6 worm cellular contexts compared by ENCODE assay signal in genomic region chrX:16289635-16290034, ce11.
TF ChIP-seq lines count a peak whose summit lies in the region.

No protein-coding gene starts in this region.

TF ChIP-seq in whole organism, L1 larva, 84 proteins besides CTCF, POLR2A, EP300 and RAD21:
- TF ChIP-seq snpc-4 (tag; optimal IDR thresholded peaks at IDR 0.05; lab: Kevin White, UChicago) (peak; percentile 91), zag-1 (tag; optimal IDR thresholded peaks at IDR 0.05; lab: Kevin White, UChicago) (no peak)
TF ChIP-seq in whole organism, L1 larva: peak in this region for 1.

TF ChIP-seq in whole organism, L2 larva, 48 proteins besides CTCF, POLR2A, EP300 and RAD21:
- TF ChIP-seq sma-9 (GFP tag; optimal IDR thresholded peaks at IDR 0.05; lab: Kevin White, UChicago): no peak
- TF ChIP-seq sma-9 (tag; optimal IDR thresholded peaks at IDR 0.05; lab: Kevin White, UChicago): no peak
- TF ChIP-seq snpc-4 (tag; optimal IDR thresholded peaks at IDR 0.05; lab: Kevin White, UChicago): peak; percentile 75

TF ChIP-seq in whole organism, L3 larva, 47 proteins besides CTCF, POLR2A, EP300 and RAD21:
- TF ChIP-seq snpc-4 (tag; optimal IDR thresholded peaks at IDR 0.05; lab: Kevin White, UChicago) (peak; percentile 81), pha-4 (tag; optimal IDR thresholded peaks at IDR 0.05; lab: Kevin White, UChicago) (no peak)

TF ChIP-seq in whole organism, L4 larva, 104 proteins besides CTCF, POLR2A, EP300 and RAD21:
- peak; percentile 33 for TF ChIP-seq snpc-4 (tag; optimal IDR thresholded peaks at IDR 0.05; lab: Kevin White, UChicago)
- no peak for TF ChIP-seq lin-1 (GFP tag; IDR thresholded peaks at IDR 0.05; lab: Robert Waterston, UW)
- no peak for TF ChIP-seq lsy-2 (tag; optimal IDR thresholded peaks at IDR 0.05; lab: Kevin White, UChicago)
- TF ChIP-seq Y48G9A.11 (GFP tag; IDR thresholded peaks at IDR 0.05; lab: Robert Waterston, UW): 0 out of 2 replicates have a peak, but pooled peaks have one; percentile 19
- peak; percentile 12 for TF ChIP-seq aha-1 (tag; lab: Kevin White, UChicago)

TF ChIP-seq in whole organism, mixed stage, embryonic, 35 proteins besides CTCF, POLR2A, EP300 and RAD21:
- TF ChIP-seq zip-8 (tag; optimal IDR thresholded peaks at IDR 0.05; lab: Kevin White, UChicago) (peak; percentile 86), ztf-11 (tag; optimal IDR thresholded peaks at IDR 0.05; lab: Kevin White, UChicago) (no peak)

TF ChIP-seq in whole organism, young adult, 124 proteins besides CTCF, POLR2A, EP300 and RAD21:
- TF ChIP-seq snpc-1.1 (tag; optimal IDR thresholded peaks at IDR 0.05; lab: Kevin White, UChicago; ENCODE audit: insufficient read depth): peak; percentile 70
- TF ChIP-seq unc-130 (GFP tag; optimal IDR thresholded peaks at IDR 0.05; lab: Kevin White, UChicago): no peak
- peak; percentile 60; the same call in 1 of the 2 replicates for TF ChIP-seq hmg-1.2 (GFP tag; IDR thresholded peaks at IDR 0.05; lab: Robert Waterston, UW)
- TF ChIP-seq snpc-4 (GFP tag; optimal IDR thresholded peaks at IDR 0.05; lab: Kevin White, UChicago): peak; percentile 38
- TF ChIP-seq snpc-4 (tag; optimal IDR thresholded peaks at IDR 0.05; lab: Kevin White, UChicago): peak; percentile 14 to 92 (median 66)
- TF ChIP-seq attf-3 (GFP tag; conservative IDR thresholded peaks at IDR 0.05; lab: Robert Waterston, UW): no peak
- no peak for TF ChIP-seq K11D2.4 (GFP tag; IDR thresholded peaks at IDR 0.05; lab: Robert Waterston, UW)
